Fruit fly (Drosophila melanogaster) whole organism, embryonic: Measurements from ENCODE around the gene CG5968.

ENCODE experiments used
- B-H2 ChIP-seq: fragments of 200-800 bp; sonication (Bioruptor generic); optimal IDR thresholded peaks from 2 replicates; lab custom pipeline; 2018; ENCODE audit warnings: missing biosample characterization, mild to moderate bottlenecking, missing genetic modification characterization
- BEAF-32 ChIP-seq: fragments of 200-800 bp; sonication (Bioruptor generic); optimal IDR thresholded peaks from 3 replicates; lab custom pipeline; 2017; ENCODE audit warnings: missing biosample characterization, missing genetic modification characterization, mild to moderate bottlenecking, moderate library complexity, missing genetic modification reagents
- C15 ChIP-seq: fragments of 200-800 bp; sonication (Bioruptor generic); IDR thresholded peaks from 3 replicates; pipeline ENCODE4 v1.3.6; 2022; ENCODE audit warnings: missing biosample characterization, missing genetic modification characterization
- CG10209 ChIP-seq: fragments of 200-800 bp; sonication (Bioruptor generic); optimal IDR thresholded peaks from 3 replicates; lab custom pipeline; 2017; ENCODE audit warnings: missing biosample characterization, mild to moderate bottlenecking, missing genetic modification characterization, missing genetic modification reagents
- CG10267 ChIP-seq: fragments of 200-800 bp; sonication (Bioruptor generic); optimal IDR thresholded peaks from 2 replicates; lab custom pipeline; 2018; ENCODE audit warnings: missing biosample characterization, mild to moderate bottlenecking, missing genetic modification characterization, moderate library complexity
- CG10959 ChIP-seq: fragments of 200-800 bp; sonication (Bioruptor generic); IDR thresholded peaks from 2 replicates; pipeline ENCODE4 v1.3.6; 2022; ENCODE audit warnings: missing biosample characterization, missing genetic modification characterization
- CG11560 ChIP-seq: fragments of 200-800 bp; sonication (Bioruptor generic); IDR thresholded peaks from 3 replicates; pipeline ENCODE4 v1.3.6; 2022; ENCODE audit warnings: missing biosample characterization, missing genetic modification characterization
- CG12104 ChIP-seq: fragments of 200-800 bp; sonication (Bioruptor generic); optimal IDR thresholded peaks from 3 replicates; lab custom pipeline; 2016; ENCODE audit warnings: missing biosample characterization, missing genetic modification characterization
- CG12299 ChIP-seq: fragments of 200-800 bp; sonication (Bioruptor generic); optimal IDR thresholded peaks from 2 replicates; lab custom pipeline; 2018; ENCODE audit warnings: missing biosample characterization, mild to moderate bottlenecking, missing genetic modification characterization
- CG13123 ChIP-seq: fragments of 200-800 bp; sonication (Bioruptor generic); optimal IDR thresholded peaks from 2 replicates; lab custom pipeline; 2016; ENCODE audit warnings: missing biosample characterization, missing genetic modification characterization
- CG13287 ChIP-seq: fragments of 200-800 bp; sonication (Bioruptor generic); IDR thresholded peaks from 2 replicates; pipeline ENCODE4 v1.3.6; 2022; ENCODE audit warnings: missing biosample characterization, missing genetic modification characterization; ENCODE audit not compliant: partially characterized antibody
- CG1602 ChIP-seq: fragments of 200-800 bp; sonication (Bioruptor generic); optimal IDR thresholded peaks from 3 replicates; lab custom pipeline; 2016; ENCODE audit warnings: missing biosample characterization, missing genetic modification characterization
- CG16779 ChIP-seq: fragments of 200-800 bp; sonication (Bioruptor generic); IDR thresholded peaks from 2 replicates; pipeline ENCODE4 v1.3.6; 2022; ENCODE audit warnings: missing biosample characterization, missing genetic modification characterization
- CG16815 ChIP-seq: fragments of 200-800 bp; sonication (Bioruptor generic); optimal IDR thresholded peaks from 3 replicates; lab custom pipeline; 2017; ENCODE audit warnings: missing biosample characterization, mild to moderate bottlenecking, missing genetic modification characterization
- CG17612 ChIP-seq: fragments of 200-800 bp; sonication (Bioruptor generic); IDR thresholded peaks from 2 replicates; pipeline ENCODE4 v1.3.6; 2022; ENCODE audit warnings: missing biosample characterization, missing genetic modification characterization
- CG42726 ChIP-seq: fragments of 200-800 bp; sonication (Bioruptor generic); IDR thresholded peaks from 2 replicates; pipeline ENCODE4 v1.3.6; 2022; ENCODE audit warnings: missing biosample characterization, missing genetic modification characterization; ENCODE audit not compliant: partially characterized antibody
- CG5180 ChIP-seq: fragments of 200-800 bp; sonication (Bioruptor generic); optimal IDR thresholded peaks from 3 replicates; lab custom pipeline; 2017; ENCODE audit warnings: missing biosample characterization, missing genetic modification characterization, mild to moderate bottlenecking, moderate library complexity, missing genetic modification reagents
- CG6254 ChIP-seq: fragments of 200-800 bp; sonication (Bioruptor generic); optimal IDR thresholded peaks from 3 replicates; lab custom pipeline; 2017; ENCODE audit warnings: mild to moderate bottlenecking, missing biosample characterization, missing genetic modification reagents, missing genetic modification characterization
- CG7357 ChIP-seq: fragments of 200-800 bp; sonication (Bioruptor generic); IDR thresholded peaks from 3 replicates; pipeline ENCODE4 v1.3.6; 2022; ENCODE audit warnings: missing biosample characterization, missing genetic modification characterization
- CG7963 ChIP-seq: fragments of 200-800 bp; sonication (Bioruptor generic); IDR thresholded peaks from 3 replicates; pipeline ENCODE4 v1.3.6; 2022; ENCODE audit warnings: missing biosample characterization, missing genetic modification characterization; ENCODE audit not compliant: partially characterized antibody
- CG8281 ChIP-seq: fragments of 200-800 bp; sonication (Bioruptor generic); optimal IDR thresholded peaks from 2 replicates; lab custom pipeline; 2018; ENCODE audit warnings: missing biosample characterization, mild to moderate bottlenecking, missing genetic modification characterization, moderate library complexity
- CG8290 ChIP-seq, 3 experiments: fragments of 200-800 bp; sonication (Bioruptor generic); optimal IDR thresholded peaks; 2 replicates each; lab custom pipeline; 2016 to 2019; ENCODE audit warnings: missing biosample characterization in 3 of 3, missing genetic modification characterization in 3 of 3, mild to moderate bottlenecking in 2 of 3, moderate library complexity in 1 of 3
- CG8924 ChIP-seq: fragments of 200-800 bp; optimal IDR thresholded peaks from 3 replicates; lab custom pipeline; 2019; ENCODE audit warnings: missing biosample characterization, mild to moderate bottlenecking, missing genetic modification characterization, moderate library complexity
- CG9797 ChIP-seq: fragments of 200-800 bp; sonication (Bioruptor generic); optimal IDR thresholded peaks from 3 replicates; lab custom pipeline; 2018; ENCODE audit warnings: missing biosample characterization, mild to moderate bottlenecking, missing genetic modification characterization
- Chrac-16 ChIP-seq: fragments of 200-800 bp; sonication (Bioruptor generic); optimal IDR thresholded peaks from 3 replicates; lab custom pipeline; 2016; ENCODE audit warnings: missing biosample characterization, missing genetic modification characterization
- D19A ChIP-seq: fragments of 200-800 bp; optimal IDR thresholded peaks from 3 replicates; lab custom pipeline; 2019; ENCODE audit warnings: missing biosample characterization, mild to moderate bottlenecking, missing genetic modification characterization, moderate library complexity
- D19B ChIP-seq: fragments of 200-800 bp; sonication (Bioruptor generic); optimal IDR thresholded peaks from 2 replicates; lab custom pipeline; 2017; ENCODE audit warnings: missing biosample characterization, mild to moderate bottlenecking, missing genetic modification characterization
- Dip2 ChIP-seq: fragments of 200-800 bp; sonication (Bioruptor generic); IDR thresholded peaks from 2 replicates; pipeline ENCODE4 v1.3.6; 2022; ENCODE audit warnings: missing biosample characterization, missing genetic modification characterization
- Dll ChIP-seq: fragments of 200-800 bp; sonication (Bioruptor generic); IDR thresholded peaks from 4 replicates; pipeline ENCODE4 v1.3.6; 2022; ENCODE audit warnings: missing biosample characterization, missing genetic modification characterization; ENCODE audit not compliant: partially characterized antibody
- E2f1 ChIP-seq: fragments of 200-800 bp; sonication (Bioruptor generic); IDR thresholded peaks from 2 replicates; pipeline ENCODE4 v1.3.6; 2022; ENCODE audit warnings: missing biosample characterization, missing genetic modification characterization
- Jarid2 ChIP-seq: fragments of 200-800 bp; sonication (Bioruptor generic); optimal IDR thresholded peaks from 3 replicates; lab custom pipeline; 2017; ENCODE audit warnings: mild to moderate bottlenecking, missing biosample characterization, missing genetic modification reagents, missing genetic modification characterization
- Lpt ChIP-seq: fragments of >200 bp; optimal IDR thresholded peaks from 2 replicates; lab custom pipeline; 2018; ENCODE audit warnings: missing biosample characterization, missing genetic modification characterization
- Max ChIP-seq: fragments of 200-800 bp; sonication (Bioruptor generic); optimal IDR thresholded peaks from 2 replicates; lab custom pipeline; 2016; ENCODE audit warnings: missing biosample characterization, mild to moderate bottlenecking, missing genetic modification characterization
- PHDP ChIP-seq: fragments of 200-800 bp; sonication (Bioruptor generic); optimal IDR thresholded peaks from 3 replicates; lab custom pipeline; 2018; ENCODE audit warnings: missing biosample characterization, mild to moderate bottlenecking, missing genetic modification characterization, moderate library complexity
- Spps ChIP-seq: fragments of 200-800 bp; sonication (Bioruptor generic); optimal IDR thresholded peaks from 2 replicates; lab custom pipeline; 2018; ENCODE audit warnings: missing biosample characterization, mild to moderate bottlenecking, missing genetic modification characterization
- YL-1 ChIP-seq: fragments of 200-800 bp; sonication (Bioruptor generic); optimal IDR thresholded peaks from 3 replicates; lab custom pipeline; 2017; ENCODE audit warnings: missing biosample characterization, mild to moderate bottlenecking, missing genetic modification characterization
- cas ChIP-seq: fragments of 200-800 bp; sonication (Bioruptor generic); IDR thresholded peaks from 2 replicates; pipeline ENCODE4 v1.3.6; 2022; ENCODE audit warnings: missing biosample characterization, missing genetic modification characterization
- dan ChIP-seq: fragments of 200-800 bp; sonication (Bioruptor generic); IDR thresholded peaks from 2 replicates; pipeline ENCODE4 v1.3.6; 2022; ENCODE audit warnings: missing biosample characterization, missing genetic modification characterization
- emc ChIP-seq: fragments of 200-800 bp; sonication (Bioruptor generic); optimal IDR thresholded peaks from 2 replicates; lab custom pipeline; 2016; ENCODE audit warnings: missing biosample characterization, missing genetic modification characterization
- ftz-f1 ChIP-seq: fragments of 200-800 bp; sonication (Bioruptor generic); optimal IDR thresholded peaks from 2 replicates; lab custom pipeline; 2016; ENCODE audit warnings: missing biosample characterization, missing genetic modification characterization
- her ChIP-seq: fragments of 200-800 bp; sonication (Bioruptor generic); optimal IDR thresholded peaks from 2 replicates; lab custom pipeline; 2016; ENCODE audit warnings: missing biosample characterization, missing genetic modification characterization
- jing ChIP-seq: fragments of 200-800 bp; sonication (Bioruptor generic); optimal IDR thresholded peaks from 2 replicates; lab custom pipeline; 2018; ENCODE audit warnings: missing biosample characterization, mild to moderate bottlenecking, missing genetic modification characterization
- lov ChIP-seq, 2 experiments: fragments of 200-800 bp in 1 of 2; fragments of >200 bp in 1 of 2; sonication (Bioruptor generic) in 1 of 2; IDR thresholded peaks in 1 of 2; optimal IDR thresholded peaks in 1 of 2; 2 replicates in 1 of 2; 3 replicates in 1 of 2; pipeline versions ENCODE4 v1.3.6 to Lab custom; 2017 to 2022; ENCODE audit warnings: missing biosample characterization in 1 of 2, missing genetic modification characterization in 1 of 2
- odd ChIP-seq: fragments of 200-800 bp; sonication (Bioruptor generic); optimal IDR thresholded peaks from 2 replicates; lab custom pipeline; 2017; ENCODE audit warnings: missing biosample characterization, mild to moderate bottlenecking, missing genetic modification characterization
- pnt ChIP-seq: fragments of 200-800 bp; sonication (Bioruptor generic); optimal IDR thresholded peaks from 3 replicates; lab custom pipeline; 2016; ENCODE audit warnings: missing biosample characterization, missing genetic modification characterization
- psq ChIP-seq: fragments of 200-800 bp; sonication (Bioruptor generic); optimal IDR thresholded peaks from 2 replicates; lab custom pipeline; 2017; ENCODE audit warnings: missing biosample characterization, missing genetic modification characterization
- repo ChIP-seq: fragments of 200-800 bp; sonication (Bioruptor generic); optimal IDR thresholded peaks from 2 replicates; lab custom pipeline; 2016; ENCODE audit warnings: missing biosample characterization, missing genetic modification characterization
- trem ChIP-seq: fragments of 200-800 bp; optimal IDR thresholded peaks from 3 replicates; lab custom pipeline; 2019; ENCODE audit warnings: missing biosample characterization, mild to moderate bottlenecking, missing genetic modification characterization, moderate library complexity
- tx ChIP-seq: fragments of 200-800 bp; sonication (Bioruptor generic); optimal IDR thresholded peaks from 2 replicates; lab custom pipeline; 2016; ENCODE audit warnings: missing biosample characterization, missing genetic modification characterization
- zfh1 ChIP-seq: fragments of 200-800 bp; sonication (Bioruptor generic); IDR thresholded peaks from 3 replicates; pipeline ENCODE4 v1.3.6; 2022; ENCODE audit warnings: missing biosample characterization, missing genetic modification characterization

Gene CG5968

dm6 chr2L:16507682-16508269 lies 42.0 kb downstream of the CG5968 start (continued):
- TF ChIP-seq pnt (GFP tag; lab: Kevin White, UChicago) = no peak
- TF ChIP-seq CG12299 (tag; lab: Kevin White, UChicago) = no peak
- no peak for TF ChIP-seq CG17612 (GFP tag; lab: Robert Waterston, UW)
- TF ChIP-seq Dip2 (GFP tag; lab: Robert Waterston, UW) = no peak
- TF ChIP-seq CG12104 (GFP tag; lab: Kevin White, UChicago) = no peak
- no peak for TF ChIP-seq cas (GFP tag; lab: Robert Waterston, UW)
- TF ChIP-seq Max = no peak
- TF ChIP-seq Lpt = no peak
- TF ChIP-seq emc = no peak
- TF ChIP-seq CG16815 (GFP tag; lab: Kevin White, UChicago) = no peak
- TF ChIP-seq D19B (GFP tag; lab: Kevin White, UChicago) = no peak
- no peak for TF ChIP-seq E2f1 (GFP tag; lab: Robert Waterston, UW)
- no peak for TF ChIP-seq CG7357
- peak; percentile 73 for TF ChIP-seq BEAF-32 (GFP tag; lab: Kevin White, UChicago)
- no peak for TF ChIP-seq her (GFP tag; lab: Kevin White, UChicago)
- TF ChIP-seq CG9797 = no peak
- TF ChIP-seq C15 (GFP tag; lab: Robert Waterston, UW) = no peak
- peak; percentile 24; the same call in 1 of the 3 replicates for TF ChIP-seq CG7963 (GFP tag; lab: Robert Waterston, UW)
- TF ChIP-seq Chrac-16 (GFP tag; lab: Kevin White, UChicago) = no peak
- no peak for TF ChIP-seq CG6254 (GFP tag; lab: Kevin White, UChicago)
- no peak for TF ChIP-seq lov (optimal IDR thresholded peaks at IDR 0.05; lab: Kevin White, UChicago)
- no peak for TF ChIP-seq lov (GFP tag; IDR thresholded peaks at IDR 0.05; lab: Robert Waterston, UW)
- TF ChIP-seq PHDP (tag; lab: Kevin White, UChicago) = no peak
- peak; percentile 14 for TF ChIP-seq CG10267 (tag; lab: Kevin White, UChicago)
- no peak for TF ChIP-seq CG8290 (GFP tag; optimal IDR thresholded peaks at IDR 0.05; lab: Kevin White, UChicago)
- TF ChIP-seq CG8290 (tag; optimal IDR thresholded peaks at IDR 0.05; lab: Kevin White, UChicago) = no peak
- peak; percentile 74 for TF ChIP-seq trem
- no peak for TF ChIP-seq repo (GFP tag; lab: Kevin White, UChicago)
- TF ChIP-seq Dll (GFP tag; lab: Robert Waterston, UW) = peak; percentile 65
- TF ChIP-seq CG8281 (tag; lab: Kevin White, UChicago) = no peak
- no peak for TF ChIP-seq CG8924 (tag; lab: Kevin White, UChicago)
- TF ChIP-seq CG42726 = 0 out of 2 replicates have a peak, but pooled peaks have one; percentile 61
- no peak for TF ChIP-seq Jarid2
- no peak for TF ChIP-seq CG13123
- no peak for TF ChIP-seq CG11560 (tag; lab: Robert Waterston, UW)
- TF ChIP-seq ftz-f1 (GFP tag; lab: Kevin White, UChicago) = no peak
- no peak for TF ChIP-seq zfh1
- TF ChIP-seq dan = no peak
- no peak for TF ChIP-seq CG10959 (GFP tag; lab: Robert Waterston, UW)
- no peak for TF ChIP-seq D19A (tag; lab: Kevin White, UChicago)
- TF ChIP-seq YL-1 (GFP tag; lab: Kevin White, UChicago) = no peak
- TF ChIP-seq odd (GFP tag; lab: Kevin White, UChicago) = no peak
- no peak for TF ChIP-seq Spps
- TF ChIP-seq CG1602 (GFP tag; lab: Kevin White, UChicago) = no peak
- no peak for TF ChIP-seq jing
- TF ChIP-seq CG10209 (GFP tag; lab: Kevin White, UChicago) = no peak
- TF ChIP-seq B-H2 (GFP tag; lab: Kevin White, UChicago) = no peak
- TF ChIP-seq psq = no peak
- TF ChIP-seq tx = no peak
- TF ChIP-seq CG5180 (GFP tag; lab: Kevin White, UChicago) = no peak
- no peak for TF ChIP-seq CG16779 (GFP tag; lab: Robert Waterston, UW)
- peak; percentile 77 for TF ChIP-seq CG13287 (GFP tag; lab: Robert Waterston, UW)
